Fruit fly (Drosophila melanogaster): ENCODE results near the gene mtd.
A peak's percentile ranks its signal among the peaks of the same experiment; 100 is the strongest.

The mtd gene

dm6 chr3R:5390095-5390663 is 39.9 kb upstream of the mtd start:
- peak; percentile 82 for TF ChIP-seq EcR (GFP tag; optimal IDR thresholded peaks at IDR 0.05)
- no peak for TF ChIP-seq D1 (tag; optimal IDR thresholded peaks at IDR 0.05)
- no peak for TF ChIP-seq Pif1B (GFP tag; optimal IDR thresholded peaks at IDR 0.05)
- TF ChIP-seq CG13204 (GFP tag; optimal IDR thresholded peaks at IDR 0.05), result peak; percentile 40
- TF ChIP-seq Ets98B (GFP tag; IDR thresholded peaks at IDR 0.05), result no peak
- no peak for TF ChIP-seq Pif1A (GFP tag; optimal IDR thresholded peaks at IDR 0.05)
- TF ChIP-seq CG10348 (GFP tag; IDR thresholded peaks at IDR 0.05), result 0 out of 2 replicates have a peak, but pooled peaks have one; percentile 21

DNA sequence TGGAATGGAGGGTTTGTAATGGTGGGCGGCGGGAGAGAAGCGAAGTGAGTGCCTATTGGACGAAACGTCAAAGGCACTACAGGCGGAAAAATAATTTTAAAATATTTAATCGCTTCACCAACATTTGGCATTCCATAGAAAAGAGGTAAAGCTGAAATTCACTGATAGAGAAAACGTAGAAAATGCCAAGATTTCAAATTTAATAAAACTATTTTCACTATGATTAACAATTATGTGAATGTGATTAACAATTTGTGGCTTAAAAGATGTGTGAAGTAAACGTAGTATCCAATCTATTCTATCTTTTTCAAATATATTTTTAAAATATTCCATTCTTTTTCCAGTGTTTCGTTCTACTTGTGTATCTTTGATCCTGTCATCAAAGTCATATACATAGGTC is 39.2 kb upstream of the mtd start:
- peak; percentile 67 for TF ChIP-seq CG9948 (tag; optimal IDR thresholded peaks at IDR 0.05)
- no peak for TF ChIP-seq CG13204 (GFP tag; optimal IDR thresholded peaks at IDR 0.05)
- TF ChIP-seq Snoo (tag; optimal IDR thresholded peaks at IDR 0.05), result no peak
- peak; percentile 4 for TF ChIP-seq CG34367 (tag; optimal IDR thresholded peaks at IDR 0.05)
- TF ChIP-seq Ets98B (GFP tag; IDR thresholded peaks at IDR 0.05), result no peak
- TF ChIP-seq Pif1A (GFP tag; optimal IDR thresholded peaks at IDR 0.05), result no peak
- no peak for TF ChIP-seq CG10348 (GFP tag; IDR thresholded peaks at IDR 0.05)
- no peak for TF ChIP-seq EcR (GFP tag; optimal IDR thresholded peaks at IDR 0.05)
- TF ChIP-seq gl (tag; optimal IDR thresholded peaks at IDR 0.05), result no peak
- TF ChIP-seq CG17806 (tag; optimal IDR thresholded peaks at IDR 0.05), result peak; percentile 52
- no peak for TF ChIP-seq D1 (tag; optimal IDR thresholded peaks at IDR 0.05)
- TF ChIP-seq CG12605 (GFP tag; IDR thresholded peaks at IDR 0.05), result no peak
- TF ChIP-seq CG8159 (tag; optimal IDR thresholded peaks at IDR 0.05), result peak; percentile 42
- TF ChIP-seq CG4496 (GFP tag; IDR thresholded peaks at IDR 0.05), result no peak
- no peak for TF ChIP-seq CG32121 (GFP tag; IDR thresholded peaks at IDR 0.05)
- no peak for TF ChIP-seq Pif1B (GFP tag; optimal IDR thresholded peaks at IDR 0.05)
- TF ChIP-seq CG15710 (tag; optimal IDR thresholded peaks at IDR 0.05), result peak; percentile 6
- no peak for TF ChIP-seq fd96Ca (GFP tag; IDR thresholded peaks at IDR 0.05)
- TF ChIP-seq rn (GFP tag; IDR thresholded peaks at IDR 0.05), result no peak
- TF ChIP-seq CG14655 (GFP tag; optimal IDR thresholded peaks at IDR 0.05), result peak; percentile 65
- peak; percentile 42 for TF ChIP-seq CG8301 (tag; optimal IDR thresholded peaks at IDR 0.05)

DNA sequence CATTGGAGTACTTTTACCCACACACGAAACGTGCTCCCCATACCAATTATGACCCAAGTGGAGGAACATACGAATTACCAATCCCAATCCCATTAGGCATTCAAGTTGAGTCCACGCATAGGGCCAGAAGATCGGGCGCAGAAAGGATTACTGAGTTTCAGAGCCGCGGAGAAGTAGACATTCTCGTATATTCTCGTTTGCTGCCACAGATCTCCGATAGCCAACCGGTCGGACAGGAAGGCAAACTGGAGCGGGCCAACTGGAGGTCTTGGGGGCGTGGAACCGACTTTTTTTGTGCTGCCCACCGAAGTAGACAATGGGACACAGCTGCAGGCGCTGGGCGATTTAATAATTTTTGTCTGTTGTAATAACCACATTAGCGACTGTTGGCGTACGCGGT is 38.8 kb upstream of the mtd start:
- TF ChIP-seq CG4496 (GFP tag; IDR thresholded peaks at IDR 0.05), result no peak
- TF ChIP-seq Ets98B (GFP tag; IDR thresholded peaks at IDR 0.05), result no peak
- TF ChIP-seq CG13204 (GFP tag; optimal IDR thresholded peaks at IDR 0.05), result peak; percentile 17
- TF ChIP-seq CG10348 (GFP tag; IDR thresholded peaks at IDR 0.05), result no peak
- TF ChIP-seq CG32121 (GFP tag; IDR thresholded peaks at IDR 0.05), result no peak
- TF ChIP-seq EcR (GFP tag; optimal IDR thresholded peaks at IDR 0.05), result peak; percentile 79
- TF ChIP-seq CG17806 (tag; optimal IDR thresholded peaks at IDR 0.05), result no peak
- TF ChIP-seq Pif1B (GFP tag; optimal IDR thresholded peaks at IDR 0.05), result no peak

- TF ChIP-seq CG15710 (tag; optimal IDR thresholded peaks at IDR 0.05) (no peak), D1 (tag; optimal IDR thresholded peaks at IDR 0.05) (no peak), CG10348 (GFP tag; IDR thresholded peaks at IDR 0.05) (no peak), CG8301 (tag; optimal IDR thresholded peaks at IDR 0.05) (no peak), CG8159 (tag; optimal IDR thresholded peaks at IDR 0.05) (no peak), CG17806 (tag; optimal IDR thresholded peaks at IDR 0.05) (no peak), CG32121 (GFP tag; IDR thresholded peaks at IDR 0.05) (no peak)
Observed at dm6 chr3R:5387996-5388395, 37.8 kb upstream of the mtd start.

DNA sequence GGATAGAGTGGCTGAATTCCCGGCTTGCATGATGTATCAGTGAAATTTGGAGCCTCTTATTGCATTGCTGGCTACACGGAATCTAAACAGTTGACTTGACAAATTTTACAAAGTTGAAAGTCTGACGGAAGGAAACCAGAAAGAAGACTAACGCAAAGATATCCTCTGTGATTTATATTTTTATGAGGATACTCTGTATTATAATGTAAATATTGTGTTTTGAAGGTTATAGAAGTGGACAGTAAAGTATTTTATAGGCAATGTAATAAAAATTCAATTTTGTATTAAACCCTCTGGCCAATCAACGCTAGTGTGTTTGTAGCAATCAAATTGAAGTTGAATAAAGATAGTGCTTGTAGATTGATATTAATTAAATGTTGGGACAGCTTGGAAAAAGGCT is 37.3 kb upstream of the mtd start, which contains the start of gene CG14668:
CG14668 (minus strand) TSS at position 101 of the 400 bp plus-strand sequence.
- no peak for TF ChIP-seq CG13204 (GFP tag; optimal IDR thresholded peaks at IDR 0.05)

- TF ChIP-seq EcR (GFP tag; optimal IDR thresholded peaks at IDR 0.05) (peak; percentile 98), Pif1A (GFP tag; optimal IDR thresholded peaks at IDR 0.05) (no peak), CG8159 (tag; optimal IDR thresholded peaks at IDR 0.05) (no peak), gl (tag; optimal IDR thresholded peaks at IDR 0.05) (peak; percentile 19), Pif1B (GFP tag; optimal IDR thresholded peaks at IDR 0.05) (no peak), CG32121 (GFP tag; IDR thresholded peaks at IDR 0.05) (no peak), CG17806 (tag; optimal IDR thresholded peaks at IDR 0.05) (peak; percentile 13), fd96Ca (GFP tag; IDR thresholded peaks at IDR 0.05) (no peak)
Observed at dm6 chr3R:5385761-5386160, 35.5 kb upstream of the mtd start.

DNA sequence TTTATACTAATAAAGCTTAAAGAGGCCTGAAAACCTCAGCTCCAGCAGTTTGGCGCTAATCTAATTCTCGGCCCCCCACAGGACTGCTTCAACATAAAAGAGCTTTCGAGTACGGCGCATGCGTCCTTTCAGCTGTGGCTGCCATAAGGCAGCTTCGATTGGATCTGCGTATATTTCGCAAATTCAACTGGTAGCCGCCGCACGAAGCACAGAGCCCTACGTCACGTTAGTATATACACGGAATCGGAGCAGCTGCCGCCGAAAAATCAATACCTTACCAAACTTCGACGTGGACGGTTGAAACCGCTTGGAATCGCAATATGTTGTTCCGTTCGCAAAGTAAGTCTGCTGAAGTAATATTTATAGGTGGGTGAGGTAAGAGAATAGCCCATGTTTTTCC is 26.4 kb upstream of the mtd start, which contains the start of gene 7B2:
7B2 (plus strand) TSS at position 169 of the 400 bp plus-strand sequence.
- TF ChIP-seq Snoo (tag; optimal IDR thresholded peaks at IDR 0.05) (no peak), D1 (tag; optimal IDR thresholded peaks at IDR 0.05) (no peak), fd96Ca (GFP tag; IDR thresholded peaks at IDR 0.05) (no peak), CG4496 (GFP tag; IDR thresholded peaks at IDR 0.05) (no peak), gl (tag; optimal IDR thresholded peaks at IDR 0.05) (no peak), CG10348 (GFP tag; IDR thresholded peaks at IDR 0.05) (no peak), Pif1A (GFP tag; optimal IDR thresholded peaks at IDR 0.05) (no peak), CG14655 (GFP tag; optimal IDR thresholded peaks at IDR 0.05) (no peak), CG9948 (tag; optimal IDR thresholded peaks at IDR 0.05) (no peak), CG8301 (tag; optimal IDR thresholded peaks at IDR 0.05) (no peak), EcR (GFP tag; optimal IDR thresholded peaks at IDR 0.05) (no peak)

Measured in whole organism, pupa.